Worm (Caenorhabditis elegans): ENCODE results near the gene F44G3.7.

DNA sequence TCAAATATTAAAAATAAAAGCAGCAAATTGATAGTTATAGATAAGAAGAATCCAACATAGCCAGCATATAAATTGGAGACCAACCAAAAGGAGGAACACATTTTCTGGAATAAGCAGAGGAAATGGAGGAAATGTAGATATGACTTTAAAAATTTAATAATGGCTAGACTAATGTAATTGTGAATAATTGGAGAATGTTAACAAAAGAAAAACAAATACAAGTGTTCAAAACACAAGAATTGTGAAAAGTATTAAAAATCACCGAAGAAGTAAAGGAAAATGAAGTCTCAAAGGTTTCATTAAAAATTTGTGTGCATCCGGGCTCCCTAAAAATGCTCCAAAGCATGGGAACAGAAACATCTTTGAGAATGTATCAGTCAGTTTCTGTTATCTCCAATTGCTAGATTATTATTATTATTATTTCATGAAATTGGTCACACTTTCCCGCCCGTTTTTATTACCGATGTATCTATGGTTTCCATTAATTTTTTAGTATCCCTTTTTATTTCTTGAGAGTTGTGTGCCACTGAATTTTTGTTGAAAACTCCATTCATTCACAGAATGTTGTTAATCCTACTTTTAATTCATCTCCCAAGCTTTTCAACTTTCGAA lies 25.3 kb upstream of the F44G3.7 start, which contains the start of the genes str-109 and F10A3.11:
- TF ChIP-seq nhr-11 (tag; optimal IDR thresholded peaks at IDR 0.05) (no peak), unc-62 (GFP tag; optimal IDR thresholded peaks at IDR 0.05) (no peak), mdl-1 (tag; optimal IDR thresholded peaks at IDR 0.05) (no peak), dmd-4 (tag; optimal IDR thresholded peaks at IDR 0.05) (no peak), ztf-11 (tag; optimal IDR thresholded peaks at IDR 0.05) (no peak), lin-39 (tag; optimal IDR thresholded peaks at IDR 0.05) (no peak), C34F6.9 (tag; optimal IDR thresholded peaks at IDR 0.05) (no peak), ama-1 (optimal IDR thresholded peaks at IDR 0.05) (no peak), R02D3.7 (tag; optimal IDR thresholded peaks at IDR 0.05) (no peak), nhr-6 (tag; optimal IDR thresholded peaks at IDR 0.05) (no peak), zag-1 (tag; optimal IDR thresholded peaks at IDR 0.05) (no peak), unc-39 (tag; optimal IDR thresholded peaks at IDR 0.05) (no peak), nhr-12 (tag; optimal IDR thresholded peaks at IDR 0.05) (no peak)

All from whole organism, L2 larva.